Fruit fly (Drosophila melanogaster) whole organism, embryonic: ENCODE data around the gene CG6790.

Experiments
- Abd-B ChIP-seq: fragments of 200-800 bp; sonication (Bioruptor generic); optimal IDR thresholded peaks from 2 replicates; lab custom pipeline; 2018; ENCODE audit warnings: missing biosample characterization, mild to moderate bottlenecking, missing genetic modification characterization, moderate library complexity
- Asciz ChIP-seq: fragments of 200-800 bp; sonication (Bioruptor generic); optimal IDR thresholded peaks from 2 replicates; lab custom pipeline; 2017; ENCODE audit warnings: missing biosample characterization, mild to moderate bottlenecking, missing genetic modification characterization, missing genetic modification reagents
- Atf-2 ChIP-seq: fragments of 200-800 bp; sonication (Bioruptor generic); optimal IDR thresholded peaks from 2 replicates; lab custom pipeline; 2016; ENCODE audit warnings: missing biosample characterization, missing genetic modification characterization
- BtbVII ChIP-seq: fragments of 200-800 bp; sonication (Bioruptor generic); optimal IDR thresholded peaks from 3 replicates; lab custom pipeline; 2017; ENCODE audit warnings: missing biosample characterization, mild to moderate bottlenecking, missing genetic modification characterization
- CG11560 ChIP-seq: fragments of 200-800 bp; sonication (Bioruptor generic); IDR thresholded peaks from 3 replicates; pipeline ENCODE4 v1.3.6; 2022; ENCODE audit warnings: missing biosample characterization, missing genetic modification characterization
- CG11723 ChIP-seq: fragments of 200-800 bp; sonication (Bioruptor generic); optimal IDR thresholded peaks from 2 replicates; lab custom pipeline; 2017; ENCODE audit warnings: missing biosample characterization, mild to moderate bottlenecking, missing genetic modification characterization
- CG12942 ChIP-seq: fragments of 200-800 bp; sonication (Bioruptor generic); optimal IDR thresholded peaks from 3 replicates; lab custom pipeline; 2016; ENCODE audit warnings: missing biosample characterization, missing genetic modification characterization
- CG14860 ChIP-seq: fragments of 200-800 bp; sonication (Bioruptor generic); IDR thresholded peaks from 3 replicates; pipeline ENCODE4 v1.3.6; 2022; ENCODE audit warnings: missing biosample characterization, missing genetic modification characterization; ENCODE audit not compliant: partially characterized antibody
- CG15479 ChIP-seq: fragments of 200-800 bp; sonication (Bioruptor generic); optimal IDR thresholded peaks from 3 replicates; lab custom pipeline; 2019; ENCODE audit warnings: missing biosample characterization, mild to moderate bottlenecking, missing genetic modification characterization, moderate library complexity
- CG16815 ChIP-seq: fragments of 200-800 bp; sonication (Bioruptor generic); optimal IDR thresholded peaks from 3 replicates; lab custom pipeline; 2017; ENCODE audit warnings: missing biosample characterization, mild to moderate bottlenecking, missing genetic modification characterization
- CG17829 ChIP-seq: fragments of 200-800 bp; optimal IDR thresholded peaks from 2 replicates; lab custom pipeline; 2019; ENCODE audit warnings: missing biosample characterization, mild to moderate bottlenecking, missing genetic modification characterization, moderate library complexity
- CG2120 ChIP-seq: fragments of 200-800 bp; sonication (Bioruptor generic); optimal IDR thresholded peaks from 3 replicates; lab custom pipeline; 2016; ENCODE audit warnings: missing biosample characterization, missing genetic modification characterization
- CG30403 ChIP-seq: fragments of 200-800 bp; sonication (Bioruptor generic); optimal IDR thresholded peaks from 3 replicates; lab custom pipeline; 2016; ENCODE audit warnings: missing biosample characterization, missing genetic modification characterization
- CG3065 ChIP-seq: fragments of 200-800 bp; sonication (Bioruptor generic); optimal IDR thresholded peaks from 2 replicates; lab custom pipeline; 2016; ENCODE audit warnings: missing biosample characterization, missing genetic modification characterization
- CG3281 ChIP-seq: fragments of 200-800 bp; sonication (Bioruptor generic); optimal IDR thresholded peaks from 3 replicates; lab custom pipeline; 2017; ENCODE audit warnings: missing biosample characterization, mild to moderate bottlenecking, missing genetic modification characterization
- CG33557 ChIP-seq: fragments of 200-800 bp; sonication (Bioruptor generic); optimal IDR thresholded peaks from 2 replicates; lab custom pipeline; 2019; ENCODE audit warnings: missing biosample characterization, mild to moderate bottlenecking, missing genetic modification characterization, moderate library complexity
- CG42726 ChIP-seq: fragments of 200-800 bp; sonication (Bioruptor generic); IDR thresholded peaks from 2 replicates; pipeline ENCODE4 v1.3.6; 2022; ENCODE audit warnings: missing biosample characterization, missing genetic modification characterization; ENCODE audit not compliant: partially characterized antibody
- CG43689 ChIP-seq: fragments of 200-800 bp; sonication (Bioruptor generic); IDR thresholded peaks from 2 replicates; pipeline ENCODE4 v1.3.6; 2022; ENCODE audit warnings: missing biosample characterization, missing genetic modification characterization
- CG9797 ChIP-seq: fragments of 200-800 bp; sonication (Bioruptor generic); optimal IDR thresholded peaks from 3 replicates; lab custom pipeline; 2018; ENCODE audit warnings: missing biosample characterization, mild to moderate bottlenecking, missing genetic modification characterization
- CG9876 ChIP-seq: fragments of 200-800 bp; sonication (Bioruptor generic); optimal IDR thresholded peaks from 2 replicates; lab custom pipeline; 2016; ENCODE audit warnings: missing biosample characterization, missing genetic modification characterization
- Doc2 ChIP-seq: fragments of 200-800 bp; sonication (Bioruptor generic); IDR thresholded peaks from 2 replicates; pipeline ENCODE4 v1.3.6; 2022; ENCODE audit warnings: missing biosample characterization, missing genetic modification characterization
- E2f1 ChIP-seq: fragments of 200-800 bp; sonication (Bioruptor generic); IDR thresholded peaks from 2 replicates; pipeline ENCODE4 v1.3.6; 2022; ENCODE audit warnings: missing biosample characterization, missing genetic modification characterization
- Ets65A ChIP-seq: fragments of 200-800 bp; sonication (Bioruptor generic); peaks from one replicate; lab custom pipeline; 2016; ENCODE audit warnings: missing biosample characterization, missing genetic modification characterization
- H2.0 ChIP-seq: fragments of 200-800 bp; sonication (Bioruptor generic); IDR thresholded peaks from 2 replicates; pipeline ENCODE4 v1.3.6; 2022; ENCODE audit warnings: missing biosample characterization, missing genetic modification characterization
- Hr3 ChIP-seq: fragments of 200-800 bp; sonication (Bioruptor generic); optimal IDR thresholded peaks from 3 replicates; lab custom pipeline; 2016; ENCODE audit warnings: missing biosample characterization, missing genetic modification characterization
- Hr51 ChIP-seq, 2 experiments: fragments of 200-800 bp; sonication (Bioruptor generic); optimal IDR thresholded peaks; 2 replicates in 1 of 2; 3 replicates in 1 of 2; lab custom pipeline; 2016 to 2018; ENCODE audit warnings: missing biosample characterization in 2 of 2, missing genetic modification characterization in 2 of 2, mild to moderate bottlenecking in 1 of 2, moderate library complexity in 1 of 2
- Lpt ChIP-seq: fragments of >200 bp; optimal IDR thresholded peaks from 2 replicates; lab custom pipeline; 2018; ENCODE audit warnings: missing biosample characterization, missing genetic modification characterization
- Myb ChIP-seq: fragments of 200-800 bp; sonication (Bioruptor generic); optimal IDR thresholded peaks from 2 replicates; lab custom pipeline; 2016; ENCODE audit warnings: missing biosample characterization, missing genetic modification characterization
- Optix ChIP-seq: fragments of 200-800 bp; sonication (Bioruptor generic); IDR thresholded peaks from 3 replicates; pipeline ENCODE4 v1.3.6; 2022; ENCODE audit warnings: missing biosample characterization, missing genetic modification characterization
- Sin3A ChIP-seq: fragments of >200 bp; optimal IDR thresholded peaks from 2 replicates; lab custom pipeline; 2018
- Sry-δ ChIP-seq: fragments of 200-800 bp; sonication (Bioruptor generic); optimal IDR thresholded peaks from 2 replicates; lab custom pipeline; 2016; ENCODE audit warnings: missing biosample characterization, missing genetic modification characterization
- Ssrp ChIP-seq: fragments of 200-800 bp; sonication (Bioruptor generic); optimal IDR thresholded peaks from 2 replicates; lab custom pipeline; 2018; ENCODE audit warnings: missing biosample characterization, mild to moderate bottlenecking, missing genetic modification characterization, moderate library complexity
- ara ChIP-seq: fragments of 200-800 bp; sonication (Bioruptor generic); IDR thresholded peaks from 2 replicates; pipeline ENCODE4 v1.3.6; 2022; ENCODE audit warnings: missing biosample characterization, missing genetic modification characterization
- bigmax ChIP-seq: fragments of 200-800 bp; sonication (Bioruptor generic); optimal IDR thresholded peaks from 2 replicates; lab custom pipeline; 2018; ENCODE audit warnings: missing biosample characterization, mild to moderate bottlenecking, missing genetic modification characterization
- cas ChIP-seq: fragments of 200-800 bp; sonication (Bioruptor generic); IDR thresholded peaks from 2 replicates; pipeline ENCODE4 v1.3.6; 2022; ENCODE audit warnings: missing biosample characterization, missing genetic modification characterization
- caup ChIP-seq: fragments of 200-800 bp; sonication (Bioruptor generic); optimal IDR thresholded peaks from 3 replicates; lab custom pipeline; 2017; ENCODE audit warnings: missing biosample characterization, mild to moderate bottlenecking, missing genetic modification characterization, moderate library complexity; ENCODE audit not compliant: severe bottlenecking
- danr ChIP-seq: fragments of 200-800 bp; sonication (Bioruptor generic); IDR thresholded peaks from 2 replicates; pipeline ENCODE4 v1.3.6; 2022; ENCODE audit warnings: missing biosample characterization, missing genetic modification characterization
- ems ChIP-seq: fragments of 200-800 bp; sonication (Bioruptor generic); optimal IDR thresholded peaks from 3 replicates; lab custom pipeline; 2016; ENCODE audit warnings: missing biosample characterization, missing genetic modification characterization
- eyg ChIP-seq: fragments of 200-800 bp; sonication (Bioruptor generic); optimal IDR thresholded peaks from 3 replicates; lab custom pipeline; 2016; ENCODE audit warnings: missing biosample characterization, missing genetic modification characterization
- gcm2 ChIP-seq: fragments of 200-800 bp; sonication (Bioruptor generic); optimal IDR thresholded peaks from 2 replicates; lab custom pipeline; 2016; ENCODE audit warnings: missing biosample characterization, missing genetic modification characterization
- gsb ChIP-seq: fragments of 200-800 bp; sonication (Bioruptor generic); IDR thresholded peaks from 2 replicates; pipeline ENCODE4 v1.3.6; 2022; ENCODE audit warnings: missing biosample characterization, missing genetic modification characterization
- gsb-n ChIP-seq: fragments of 200-800 bp; sonication (Bioruptor generic); optimal IDR thresholded peaks from 3 replicates; lab custom pipeline; 2018; ENCODE audit warnings: missing biosample characterization, mild to moderate bottlenecking, missing genetic modification characterization
- hth ChIP-seq: fragments of >200 bp; optimal IDR thresholded peaks from 2 replicates; lab custom pipeline; 2017; ENCODE audit warnings: inconsistent platforms
- lbe ChIP-seq: fragments of 200-800 bp; sonication (Bioruptor generic); optimal IDR thresholded peaks from 2 replicates; lab custom pipeline; 2016; ENCODE audit warnings: missing biosample characterization, mild to moderate bottlenecking, missing genetic modification characterization
- lola ChIP-seq, 3 experiments: fragments of >200 bp in 2 of 3; fragments of 200-800 bp in 1 of 3; sonication (Bioruptor generic) in 1 of 3; optimal IDR thresholded peaks; 2 replicates each; lab custom pipeline; 2017 to 2019; ENCODE audit warnings: missing biosample characterization in 3 of 3, missing genetic modification characterization in 3 of 3, mild to moderate bottlenecking in 1 of 3, moderate library complexity in 1 of 3
- pum ChIP-seq: fragments of 200-800 bp; sonication (Bioruptor generic); optimal IDR thresholded peaks from 2 replicates; lab custom pipeline; 2016; ENCODE audit warnings: missing biosample characterization, missing genetic modification characterization
- scrt ChIP-seq: fragments of 200-800 bp; sonication (Bioruptor generic); optimal IDR thresholded peaks from 2 replicates; lab custom pipeline; 2018; ENCODE audit warnings: missing biosample characterization, mild to moderate bottlenecking, missing genetic modification characterization, moderate library complexity
- sd ChIP-seq: fragments of 200-800 bp; sonication (Bioruptor generic); optimal IDR thresholded peaks from 3 replicates; lab custom pipeline; 2018; ENCODE audit warnings: missing biosample characterization, mild to moderate bottlenecking, missing genetic modification characterization, moderate library complexity
- tio ChIP-seq: fragments of 200-800 bp; sonication (Bioruptor generic); optimal IDR thresholded peaks from 2 replicates; lab custom pipeline; 2017; ENCODE audit warnings: missing biosample characterization, missing genetic modification characterization, inconsistent platforms
- trem ChIP-seq: fragments of 200-800 bp; optimal IDR thresholded peaks from 3 replicates; lab custom pipeline; 2019; ENCODE audit warnings: missing biosample characterization, mild to moderate bottlenecking, missing genetic modification characterization, moderate library complexity
- vfl ChIP-seq: fragments of 200-800 bp; sonication (Bioruptor generic); optimal IDR thresholded peaks from 2 replicates; lab custom pipeline; 2016; ENCODE audit warnings: missing biosample characterization, missing genetic modification characterization
- vvl ChIP-seq: fragments of 200-800 bp; sonication (Bioruptor generic); IDR thresholded peaks from 2 replicates; pipeline ENCODE4 v1.3.6; 2022; ENCODE audit warnings: missing biosample characterization, missing genetic modification characterization
- wdn ChIP-seq: fragments of 200-800 bp; sonication (Bioruptor generic); IDR thresholded peaks from 2 replicates; pipeline ENCODE4 v1.3.6; 2022; ENCODE audit warnings: missing biosample characterization, missing genetic modification characterization

Gene CG6790

DNA sequence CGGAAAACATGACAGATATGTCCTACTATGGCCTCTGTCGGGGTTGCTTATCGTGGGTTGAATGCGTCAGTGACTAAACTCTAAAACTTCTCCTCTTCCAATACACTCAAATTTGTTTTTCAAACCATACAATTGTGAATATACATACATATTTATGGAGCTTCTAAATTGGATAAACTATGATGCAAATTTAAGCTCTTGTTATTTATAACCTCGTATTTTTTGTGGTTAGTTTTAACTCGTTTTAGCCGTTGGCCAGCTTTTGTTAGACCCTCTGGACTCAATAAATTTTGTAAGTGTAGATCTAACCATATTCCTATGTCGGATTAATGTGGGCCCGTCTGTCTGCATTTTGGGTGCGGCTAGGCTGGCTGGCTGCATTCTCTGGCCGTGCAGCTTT lies 38.8 kb upstream of the CG6790 start (continued):
- TF ChIP-seq lola (GFP tag; optimal IDR thresholded peaks at IDR 0.05; lab: Kevin White, UChicago) (peak in 1 of 3 experiments; percentile 81), Lpt (GFP tag; lab: Kevin White, UChicago) (no peak), CG2120 (no peak), BtbVII (GFP tag; lab: Kevin White, UChicago) (no peak), Abd-B (GFP tag; lab: Kevin White, UChicago) (no peak), CG17829 (peak; percentile 72), Myb (GFP tag; lab: Kevin White, UChicago) (no peak), lbe (GFP tag; lab: Kevin White, UChicago) (no peak), gsb-n (peak; percentile 70), Doc2 (GFP tag; lab: Robert Waterston, UW) (no peak), CG9876 (GFP tag; lab: Kevin White, UChicago) (no peak), eyg (GFP tag; lab: Kevin White, UChicago) (no peak), CG16815 (GFP tag; lab: Kevin White, UChicago) (peak; percentile 48), Ssrp (tag; lab: Kevin White, UChicago) (peak; percentile 45), cas (no peak), pum (GFP tag; lab: Kevin White, UChicago) (peak; percentile 2), CG3065 (GFP tag; lab: Kevin White, UChicago) (no peak), CG14860 (GFP tag; lab: Robert Waterston, UW) (no peak), bigmax (GFP tag; lab: Kevin White, UChicago) (no peak), CG9797 (no peak), CG12942 (no peak), Ets65A (GFP tag; lab: Kevin White, UChicago) (no peak), trem (peak; percentile 48), ems (GFP tag; lab: Kevin White, UChicago) (no peak), CG42726 (GFP tag; lab: Robert Waterston, UW) (no peak), Atf-2 (peak; percentile 26), CG3281 (GFP tag; lab: Kevin White, UChicago) (no peak), hth (no peak), Sin3A (lab: Kevin White, UChicago) (no peak), Asciz (GFP tag; lab: Kevin White, UChicago) (no peak), vfl (GFP tag; lab: Kevin White, UChicago) (no peak), tio (peak; percentile 36), CG43689 (GFP tag; lab: Robert Waterston, UW) (no peak), CG30403 (GFP tag; lab: Kevin White, UChicago) (peak; percentile 45), scrt (GFP tag; lab: Kevin White, UChicago) (no peak), danr (GFP tag; lab: Robert Waterston, UW) (no peak), gcm2 (GFP tag; lab: Kevin White, UChicago) (no peak), H2.0 (GFP tag; lab: Robert Waterston, UW) (0 out of 2 replicates have a peak, but pooled peaks have one; percentile 10), Hr3 (no peak), CG11723 (GFP tag; lab: Kevin White, UChicago) (no peak), CG15479 (no peak), E2f1 (GFP tag; lab: Robert Waterston, UW) (no peak), wdn (GFP tag; lab: Robert Waterston, UW) (no peak), ara (GFP tag; lab: Robert Waterston, UW) (no peak), Hr51 (GFP tag; optimal IDR thresholded peaks at IDR 0.05; lab: Kevin White, UChicago) (no peak), CG11560 (no peak), sd (no peak), vvl (GFP tag; lab: Robert Waterston, UW) (peak; percentile 51; the same call in 1 of the 2 replicates), caup (GFP tag; lab: Kevin White, UChicago) (no peak), Optix (GFP tag; lab: Robert Waterston, UW) (no peak), gsb (GFP tag; lab: Robert Waterston, UW) (no peak), CG33557 (GFP tag; lab: Kevin White, UChicago) (peak; percentile 54), Sry-δ (GFP tag; lab: Kevin White, UChicago) (no peak)
